Worm (Caenorhabditis elegans) whole organism, L4 larva: Measurements from ENCODE around the gene Y119D3B.12.
"Not testable (repeated sequence)": the region's sequence is repeated elsewhere in the genome, so short reads cannot be mapped to it uniquely, and the experiment has no call there.

Experiments used
- F37D6.2 ChIP-seq: sonication (generic microtip); optimal IDR thresholded peaks from 2 replicates; lab custom pipeline; 2016; ENCODE audit warnings: mild to moderate bottlenecking, missing genetic modification characterization, missing compliant biosample characterization
- ceh-44 ChIP-seq: fragments of 200-800 bp; sonication (Bioruptor generic); IDR thresholded peaks from 2 replicates; pipeline ENCODE4 v1.3.6; 2022; ENCODE audit warnings: missing genetic modification reagents, missing genetic modification characterization, missing compliant biosample characterization
- ces-1 ChIP-seq: fragments of 150-350 bp; sonication (generic microtip); optimal IDR thresholded peaks from 4 replicates; lab custom pipeline; 2014; ENCODE audit warnings: missing biosample characterization, missing genetic modification reagents, missing genetic modification characterization
- duxl-1 ChIP-seq: sonication (generic microtip); optimal IDR thresholded peaks from 2 replicates; lab custom pipeline; 2016; ENCODE audit warnings: mild to moderate bottlenecking, missing genetic modification characterization, moderate library complexity, missing compliant biosample characterization; ENCODE audit not compliant: poor library complexity
- dve-1 ChIP-seq: sonication (generic microtip); optimal IDR thresholded peaks from 2 replicates; lab custom pipeline; 2017; ENCODE audit warnings: antibody characterized with exemption, mild to moderate bottlenecking, missing genetic modification characterization, missing compliant biosample characterization; ENCODE audit not compliant: insufficient read depth
- hlh-11 ChIP-seq: fragments of 200-800 bp; sonication (Bioruptor generic); optimal IDR thresholded peaks from 2 replicates; lab custom pipeline; 2018; ENCODE audit warnings: mild to moderate bottlenecking, missing genetic modification characterization, missing compliant biosample characterization
- lin-39 ChIP-seq: fragments of 150-350 bp; optimal IDR thresholded peaks from 2 replicates; lab custom pipeline; 2014; ENCODE audit warnings: missing biosample characterization, missing genetic modification reagents, missing genetic modification characterization
- mep-1 ChIP-seq: fragments of 150-350 bp; sonication (generic microtip); optimal IDR thresholded peaks from 3 replicates; lab custom pipeline; 2014; ENCODE audit warnings: missing biosample characterization, missing genetic modification characterization
- nhr-77 ChIP-seq: fragments of 150-350 bp; optimal IDR thresholded peaks from 2 replicates; lab custom pipeline; 2014; ENCODE audit warnings: missing biosample characterization, missing genetic modification characterization
- saeg-2 ChIP-seq: fragments of 200-800 bp; sonication (Bioruptor generic); IDR thresholded peaks from 2 replicates; pipeline ENCODE4 v1.3.6; 2022; ENCODE audit warnings: missing genetic modification reagents, missing genetic modification characterization, missing compliant biosample characterization
- snpc-1.2 ChIP-seq: fragments of 200-800 bp; sonication (Bioruptor generic); IDR thresholded peaks from 2 replicates; pipeline ENCODE4 v1.3.6; 2022; ENCODE audit warnings: missing genetic modification reagents, missing genetic modification characterization, missing compliant biosample characterization
- tra-1 ChIP-seq: fragments of 200-800 bp; sonication (Bioruptor generic); IDR thresholded peaks from 2 replicates; pipeline ENCODE4 v1.3.6; 2022; ENCODE audit warnings: missing genetic modification reagents, missing genetic modification characterization, missing compliant biosample characterization

The Y119D3B.12 gene

DNA sequence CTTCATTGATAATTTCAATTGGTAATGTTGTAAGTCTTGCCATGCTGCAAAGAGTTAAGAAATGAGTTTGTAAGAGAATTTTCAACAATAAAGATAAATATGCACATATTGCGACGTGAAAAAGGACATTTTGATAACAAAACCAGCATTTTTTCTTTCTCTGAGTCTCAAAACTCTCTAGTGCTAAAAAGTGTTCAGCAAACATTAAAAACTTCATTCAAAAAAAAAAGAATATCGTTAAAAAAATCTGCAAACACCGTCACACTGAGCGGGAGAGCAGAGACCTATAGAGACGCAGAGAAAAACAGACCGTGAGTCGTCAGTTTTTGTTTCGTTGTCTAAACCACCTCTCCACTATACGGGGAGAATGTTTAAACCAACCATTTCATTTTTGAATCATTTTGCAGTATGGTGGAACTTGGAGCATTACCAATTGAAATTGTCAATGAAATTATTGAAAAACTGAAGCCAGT is 46.8 kb downstream of the Y119D3B.12 start, which contains the start of the genes fbxa-76 and fbxa-77 (continued):
- TF ChIP-seq saeg-2 (no peak), dve-1 (tag; lab: Kevin White, UChicago) (peak; percentile 90), snpc-1.2 (GFP tag; lab: Robert Waterston, UW) (no peak), F37D6.2 (tag; lab: Kevin White, UChicago) (no peak), ces-1 (GFP tag; lab: Kevin White, UChicago) (no peak), hlh-11 (tag; lab: Kevin White, UChicago) (peak; percentile 61), tra-1 (GFP tag; lab: Robert Waterston, UW) (0 out of 2 replicates have a peak, but pooled peaks have one; percentile 13), duxl-1 (tag; lab: Kevin White, UChicago) (peak; percentile 62), mep-1 (peak; percentile 33)

DNA sequence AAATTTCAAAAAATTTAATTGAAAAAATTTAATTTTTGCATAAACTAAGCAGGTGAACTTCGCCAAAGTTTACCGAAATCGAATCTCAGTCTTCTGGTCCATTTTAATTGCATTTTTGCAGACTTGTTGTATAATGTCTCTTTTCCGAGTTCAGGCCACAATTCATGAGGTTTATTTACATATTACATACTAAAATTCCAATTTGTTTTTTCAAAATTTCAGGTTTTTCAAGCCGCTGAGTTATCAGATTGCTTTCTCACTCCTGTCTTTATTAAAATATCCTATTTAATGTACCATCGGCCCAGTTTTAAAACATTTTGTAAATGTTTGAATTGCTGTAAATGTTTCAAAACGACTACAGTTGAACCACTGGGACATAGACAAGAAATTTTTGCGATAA is 54.2 kb downstream of the Y119D3B.12 start, which contains the start of gene fbxa-208:
TSS of gene fbxa-208 (plus strand) at position 301 of the 400 bp plus-strand sequence.
- TF ChIP-seq lin-39; nhr-77 (tag; lab: Kevin White, UChicago); ceh-44 (GFP tag; lab: Robert Waterston, UW): not testable (repeated sequence)
